Fruit fly (Drosophila melanogaster) whole organism, embryonic: ENCODE results near the gene CG7806.

Source experiments
- Antp ChIP-seq: fragments of 200-800 bp; sonication (Bioruptor generic); optimal IDR thresholded peaks from 3 replicates; lab custom pipeline; 2016; ENCODE audit warnings: missing biosample characterization, missing genetic modification characterization
- Atf3 ChIP-seq: fragments of 200-800 bp; sonication (Bioruptor generic); optimal IDR thresholded peaks from 3 replicates; lab custom pipeline; 2016; ENCODE audit warnings: missing biosample characterization, missing genetic modification characterization
- Atf6 ChIP-seq: fragments of 200-800 bp; sonication (Bioruptor generic); IDR thresholded peaks from 2 replicates; pipeline ENCODE4 v1.3.6; 2022; ENCODE audit warnings: missing biosample characterization, missing genetic modification characterization
- B-H1 ChIP-seq: fragments of 200-800 bp; sonication (Bioruptor generic); IDR thresholded peaks from 3 replicates; pipeline ENCODE4 v1.3.6; 2022; ENCODE audit warnings: missing biosample characterization, missing genetic modification characterization
- B-H2 ChIP-seq: fragments of 200-800 bp; sonication (Bioruptor generic); optimal IDR thresholded peaks from 2 replicates; lab custom pipeline; 2018; ENCODE audit warnings: missing biosample characterization, mild to moderate bottlenecking, missing genetic modification characterization
- Blimp-1 ChIP-seq: fragments of 200-800 bp; sonication (Bioruptor generic); optimal IDR thresholded peaks from 3 replicates; lab custom pipeline; 2018; ENCODE audit warnings: missing biosample characterization, missing genetic modification characterization, mild to moderate bottlenecking, moderate library complexity, missing genetic modification reagents
- Bteb2 ChIP-seq: fragments of 200-800 bp; sonication (Bioruptor generic); optimal IDR thresholded peaks from 2 replicates; lab custom pipeline; 2016; ENCODE audit warnings: missing biosample characterization, missing genetic modification characterization
- CG12071 ChIP-seq: fragments of 200-800 bp; sonication (Bioruptor generic); optimal IDR thresholded peaks from 3 replicates; lab custom pipeline; 2018; ENCODE audit warnings: missing biosample characterization, mild to moderate bottlenecking, missing genetic modification characterization
- CG1233 ChIP-seq: fragments of 200-800 bp; sonication (Bioruptor generic); optimal IDR thresholded peaks from 4 replicates; lab custom pipeline; 2018; ENCODE audit warnings: missing biosample characterization, mild to moderate bottlenecking, missing genetic modification characterization
- CG14860 ChIP-seq: fragments of 200-800 bp; sonication (Bioruptor generic); IDR thresholded peaks from 3 replicates; pipeline ENCODE4 v1.3.6; 2022; ENCODE audit warnings: missing biosample characterization, missing genetic modification characterization; ENCODE audit not compliant: partially characterized antibody
- CG16813 ChIP-seq: fragments of 200-800 bp; sonication (Bioruptor generic); IDR thresholded peaks from 3 replicates; pipeline ENCODE4 v1.3.6; 2022; ENCODE audit warnings: missing biosample characterization, missing genetic modification characterization; ENCODE audit not compliant: partially characterized antibody
- CG16863 ChIP-seq: fragments of 200-800 bp; sonication (Bioruptor generic); optimal IDR thresholded peaks from 3 replicates; lab custom pipeline; 2016; ENCODE audit warnings: missing biosample characterization, missing genetic modification characterization
- CG2889 ChIP-seq: fragments of 200-800 bp; sonication (Bioruptor generic); IDR thresholded peaks from 3 replicates; pipeline ENCODE4 v1.3.6; 2022; ENCODE audit warnings: missing biosample characterization, missing genetic modification characterization
- CG30431 ChIP-seq: fragments of 200-800 bp; sonication (Bioruptor generic); optimal IDR thresholded peaks from 2 replicates; lab custom pipeline; 2017; ENCODE audit warnings: missing biosample characterization, missing genetic modification characterization
- CG4424 ChIP-seq: fragments of 200-800 bp; sonication (Bioruptor generic); optimal IDR thresholded peaks from 3 replicates; lab custom pipeline; 2016; ENCODE audit warnings: missing biosample characterization, missing genetic modification characterization
- CG5953 ChIP-seq: fragments of 200-800 bp; sonication (Bioruptor generic); IDR thresholded peaks from 2 replicates; pipeline ENCODE4 v1.3.6; 2022; ENCODE audit warnings: missing biosample characterization, missing genetic modification characterization
- CG6765 ChIP-seq: fragments of 200-800 bp; sonication (Bioruptor generic); optimal IDR thresholded peaks from 3 replicates; lab custom pipeline; 2017; ENCODE audit warnings: missing biosample characterization, mild to moderate bottlenecking, missing genetic modification characterization
- CG8944 ChIP-seq: fragments of 200-800 bp; sonication (Bioruptor generic); optimal IDR thresholded peaks from 3 replicates; lab custom pipeline; 2016; ENCODE audit warnings: missing biosample characterization, missing genetic modification characterization
- CG9876 ChIP-seq: fragments of 200-800 bp; sonication (Bioruptor generic); optimal IDR thresholded peaks from 2 replicates; lab custom pipeline; 2016; ENCODE audit warnings: missing biosample characterization, missing genetic modification characterization
- CG9932 ChIP-seq: fragments of 200-800 bp; sonication (Bioruptor generic); IDR thresholded peaks from 2 replicates; pipeline ENCODE4 v1.3.6; 2022; ENCODE audit warnings: missing biosample characterization, missing genetic modification characterization
- D19B ChIP-seq: fragments of 200-800 bp; sonication (Bioruptor generic); optimal IDR thresholded peaks from 2 replicates; lab custom pipeline; 2017; ENCODE audit warnings: missing biosample characterization, mild to moderate bottlenecking, missing genetic modification characterization
- Dip2 ChIP-seq: fragments of 200-800 bp; sonication (Bioruptor generic); IDR thresholded peaks from 2 replicates; pipeline ENCODE4 v1.3.6; 2022; ENCODE audit warnings: missing biosample characterization, missing genetic modification characterization
- Doc2 ChIP-seq: fragments of 200-800 bp; sonication (Bioruptor generic); IDR thresholded peaks from 2 replicates; pipeline ENCODE4 v1.3.6; 2022; ENCODE audit warnings: missing biosample characterization, missing genetic modification characterization
- Doc3 ChIP-seq: fragments of 200-800 bp; sonication (Bioruptor generic); IDR thresholded peaks from 3 replicates; pipeline ENCODE4 v1.3.6; 2022; ENCODE audit warnings: missing biosample characterization, missing genetic modification characterization; ENCODE audit not compliant: partially characterized antibody
- Drgx ChIP-seq: fragments of 200-800 bp; sonication (Bioruptor generic); IDR thresholded peaks from 2 replicates; pipeline ENCODE4 v1.3.6; 2022; ENCODE audit warnings: missing biosample characterization, missing genetic modification characterization
- HLH3B ChIP-seq: fragments of 200-800 bp; sonication (Bioruptor generic); IDR thresholded peaks from 2 replicates; pipeline ENCODE4 v1.3.6; 2022; ENCODE audit warnings: missing biosample characterization, missing genetic modification characterization
- HmgD ChIP-seq: fragments of 200-800 bp; sonication (Bioruptor generic); optimal IDR thresholded peaks from 3 replicates; lab custom pipeline; 2016; ENCODE audit warnings: missing biosample characterization, missing genetic modification characterization
- Jarid2 ChIP-seq: fragments of 200-800 bp; sonication (Bioruptor generic); optimal IDR thresholded peaks from 3 replicates; lab custom pipeline; 2017; ENCODE audit warnings: mild to moderate bottlenecking, missing biosample characterization, missing genetic modification reagents, missing genetic modification characterization
- MESR4 ChIP-seq: fragments of 200-800 bp; sonication (Bioruptor generic); optimal IDR thresholded peaks from 2 replicates; lab custom pipeline; 2018; ENCODE audit warnings: missing biosample characterization, mild to moderate bottlenecking, missing genetic modification characterization, moderate library complexity
- MTF-1 ChIP-seq: fragments of 200-800 bp; sonication (Bioruptor generic); optimal IDR thresholded peaks from 2 replicates; lab custom pipeline; 2018; ENCODE audit warnings: missing biosample characterization, mild to moderate bottlenecking, missing genetic modification characterization, borderline replicate concordance
- Myb ChIP-seq: fragments of 200-800 bp; sonication (Bioruptor generic); optimal IDR thresholded peaks from 2 replicates; lab custom pipeline; 2016; ENCODE audit warnings: missing biosample characterization, missing genetic modification characterization
- NC2α ChIP-seq: fragments of 200-800 bp; sonication (Bioruptor generic); optimal IDR thresholded peaks from 2 replicates; lab custom pipeline; 2016; ENCODE audit warnings: missing biosample characterization, missing genetic modification characterization
- Nf-YA ChIP-seq: fragments of 200-800 bp; sonication (Bioruptor generic); IDR thresholded peaks from 2 replicates; pipeline ENCODE4 v1.3.6; 2022; ENCODE audit warnings: missing biosample characterization, missing genetic modification characterization
- Ravus ChIP-seq: fragments of 200-800 bp; sonication (Bioruptor generic); IDR thresholded peaks from 2 replicates; pipeline ENCODE4 v1.3.6; 2022; ENCODE audit warnings: missing biosample characterization, missing genetic modification characterization
- Ssrp ChIP-seq: fragments of 200-800 bp; sonication (Bioruptor generic); optimal IDR thresholded peaks from 2 replicates; lab custom pipeline; 2018; ENCODE audit warnings: missing biosample characterization, mild to moderate bottlenecking, missing genetic modification characterization, moderate library complexity
- ara ChIP-seq: fragments of 200-800 bp; sonication (Bioruptor generic); IDR thresholded peaks from 2 replicates; pipeline ENCODE4 v1.3.6; 2022; ENCODE audit warnings: missing biosample characterization, missing genetic modification characterization
- az2 ChIP-seq: fragments of 200-800 bp; sonication (Bioruptor generic); optimal IDR thresholded peaks from 3 replicates; lab custom pipeline; 2016; ENCODE audit warnings: missing biosample characterization, missing genetic modification characterization
- chif ChIP-seq, 2 experiments: fragments of 200-800 bp; sonication (Bioruptor generic); optimal IDR thresholded peaks; 3 replicates each; lab custom pipeline; 2016; ENCODE audit warnings: missing biosample characterization in 2 of 2, missing genetic modification characterization in 2 of 2
- crp ChIP-seq, 2 experiments: fragments of 200-800 bp; sonication (Bioruptor generic); optimal IDR thresholded peaks; 2 replicates in 1 of 2; 3 replicates in 1 of 2; lab custom pipeline; 2017; ENCODE audit warnings: missing biosample characterization in 2 of 2, missing genetic modification characterization in 2 of 2, mild to moderate bottlenecking in 1 of 2, moderate library complexity in 1 of 2
- dan ChIP-seq: fragments of 200-800 bp; sonication (Bioruptor generic); IDR thresholded peaks from 2 replicates; pipeline ENCODE4 v1.3.6; 2022; ENCODE audit warnings: missing biosample characterization, missing genetic modification characterization
- eyg ChIP-seq: fragments of 200-800 bp; sonication (Bioruptor generic); optimal IDR thresholded peaks from 3 replicates; lab custom pipeline; 2016; ENCODE audit warnings: missing biosample characterization, missing genetic modification characterization
- grau ChIP-seq: fragments of 200-800 bp; optimal IDR thresholded peaks from 3 replicates; lab custom pipeline; 2019; ENCODE audit warnings: missing biosample characterization, mild to moderate bottlenecking, missing genetic modification characterization, moderate library complexity
- ham ChIP-seq: fragments of 200-800 bp; sonication (Bioruptor generic); IDR thresholded peaks from 2 replicates; pipeline ENCODE4 v1.3.6; 2022; ENCODE audit warnings: missing biosample characterization, missing genetic modification characterization
- hb ChIP-seq: fragments of 200-800 bp; sonication (Bioruptor generic); IDR thresholded peaks from 3 replicates; pipeline ENCODE4 v1.3.6; 2022; ENCODE audit warnings: missing biosample characterization, missing genetic modification characterization; ENCODE audit not compliant: partially characterized antibody
- klu ChIP-seq: fragments of 200-800 bp; sonication (Bioruptor generic); IDR thresholded peaks from 2 replicates; pipeline ENCODE4 v1.3.6; 2022; ENCODE audit warnings: missing biosample characterization, missing genetic modification characterization
- nmo ChIP-seq: fragments of 200-800 bp; sonication (Bioruptor generic); optimal IDR thresholded peaks from 2 replicates; lab custom pipeline; 2018; ENCODE audit warnings: missing biosample characterization, mild to moderate bottlenecking, missing genetic modification characterization, moderate library complexity
- otp ChIP-seq: fragments of 200-800 bp; sonication (Bioruptor generic); IDR thresholded peaks from 3 replicates; pipeline ENCODE4, ENCODE4 v1.3.6; 2022; ENCODE audit warnings: missing biosample characterization, missing genetic modification characterization
- ranshi ChIP-seq: fragments of 200-800 bp; sonication (Bioruptor generic); IDR thresholded peaks from 2 replicates; pipeline ENCODE4 v1.3.6; 2022; ENCODE audit warnings: missing biosample characterization, missing genetic modification characterization
- tgo ChIP-seq: fragments of 200-800 bp; sonication (Bioruptor generic); IDR thresholded peaks from 3 replicates; pipeline ENCODE4 v1.3.6; 2022; ENCODE audit warnings: missing biosample characterization, missing genetic modification characterization
- vvl ChIP-seq: fragments of 200-800 bp; sonication (Bioruptor generic); IDR thresholded peaks from 2 replicates; pipeline ENCODE4 v1.3.6; 2022; ENCODE audit warnings: missing biosample characterization, missing genetic modification characterization
- yki ChIP-seq: fragments of >200 bp; optimal IDR thresholded peaks from 3 replicates; lab custom pipeline; 2018
- zen2 ChIP-seq: fragments of 200-800 bp; sonication (Bioruptor generic); IDR thresholded peaks from 3 replicates; pipeline ENCODE4 v1.3.6; 2022; ENCODE audit warnings: missing biosample characterization, missing genetic modification characterization; ENCODE audit not compliant: partially characterized antibody

Gene CG7806

DNA sequence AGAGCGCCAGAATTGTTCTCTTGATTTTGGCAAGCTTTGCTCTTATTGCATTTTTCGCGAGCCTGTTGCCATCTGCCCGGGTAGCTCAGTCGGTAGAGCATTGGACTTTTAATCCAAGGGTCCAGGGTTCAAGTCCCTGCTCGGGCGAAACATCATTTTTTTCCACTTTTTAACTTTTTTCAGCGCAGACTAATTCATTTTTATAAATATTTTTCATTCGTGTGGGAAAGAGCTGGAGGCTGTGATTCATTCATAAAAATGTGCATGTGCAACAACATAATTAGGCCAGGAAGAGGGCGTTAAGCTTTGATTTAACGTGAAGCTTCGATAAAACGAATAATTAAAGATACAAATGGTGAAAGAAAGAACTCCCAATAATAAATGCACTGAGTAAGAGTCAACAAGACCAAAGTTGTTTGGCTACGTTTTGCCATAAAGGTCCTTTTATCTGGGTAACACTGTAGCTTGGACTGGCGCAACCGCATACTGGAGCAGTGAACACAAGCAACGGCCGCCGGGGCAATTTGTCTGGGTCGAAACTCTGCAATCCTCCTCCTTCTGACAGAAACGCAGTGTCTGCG lies 20.5 kb upstream of the CG7806 start (continued):
- TF ChIP-seq nmo (peak; percentile 15), yki (lab: Kevin White, UChicago) (no peak), Antp (GFP tag; lab: Kevin White, UChicago) (no peak), Ssrp (tag; lab: Kevin White, UChicago) (no peak), ranshi (GFP tag; lab: Robert Waterston, UW) (0 out of 2 replicates have a peak, but pooled peaks have one; percentile 28), Myb (GFP tag; lab: Kevin White, UChicago) (no peak), Nf-YA (GFP tag; lab: Robert Waterston, UW) (no peak), NC2α (GFP tag; lab: Kevin White, UChicago) (no peak), klu (GFP tag; lab: Robert Waterston, UW) (no peak), CG9876 (GFP tag; lab: Kevin White, UChicago) (no peak), Doc3 (GFP tag; lab: Robert Waterston, UW) (no peak), CG30431 (GFP tag; lab: Kevin White, UChicago) (peak; percentile 30), CG6765 (GFP tag; lab: Kevin White, UChicago) (no peak), Bteb2 (GFP tag; lab: Kevin White, UChicago) (no peak), az2 (GFP tag; lab: Kevin White, UChicago) (peak; percentile 1), MESR4 (no peak), CG14860 (GFP tag; lab: Robert Waterston, UW) (no peak), crp (GFP tag; optimal IDR thresholded peaks at IDR 0.05; lab: Kevin White, UChicago) (no peak), otp (GFP tag; lab: Robert Waterston, UW) (no peak), Atf6 (GFP tag; lab: Robert Waterston, UW) (no peak), B-H1 (no peak; the same call in 2 of the 3 replicates), CG8944 (no peak), Dip2 (GFP tag; lab: Robert Waterston, UW) (no peak), HLH3B (no peak), tgo (GFP tag; lab: Robert Waterston, UW) (no peak), Drgx (GFP tag; lab: Robert Waterston, UW) (peak; percentile 80), HmgD (GFP tag; lab: Kevin White, UChicago) (no peak), ham (GFP tag; lab: Robert Waterston, UW) (no peak), Ravus (GFP tag; lab: Robert Waterston, UW) (no peak), Jarid2 (GFP tag; lab: Kevin White, UChicago) (no peak), CG16813 (GFP tag; lab: Robert Waterston, UW) (0 out of 3 replicates have a peak, but pooled peaks have one; percentile 12), eyg (GFP tag; lab: Kevin White, UChicago) (no peak), CG1233 (no peak), Atf3 (no peak), D19B (GFP tag; lab: Kevin White, UChicago) (no peak), vvl (GFP tag; lab: Robert Waterston, UW) (peak; percentile 30; the same call in 1 of the 2 replicates), chif (GFP tag; optimal IDR thresholded peaks at IDR 0.05; lab: Kevin White, UChicago) (no peak), B-H2 (no peak), CG5953 (GFP tag; lab: Robert Waterston, UW) (no peak), Blimp-1 (peak; percentile 15), dan (GFP tag; lab: Robert Waterston, UW) (no peak), CG2889 (GFP tag; lab: Robert Waterston, UW) (no peak), Doc2 (GFP tag; lab: Robert Waterston, UW) (no peak), zen2 (GFP tag; lab: Robert Waterston, UW) (no peak), CG12071 (no peak), ara (GFP tag; lab: Robert Waterston, UW) (peak; percentile 23; the same call in 1 of the 2 replicates), CG9932 (GFP tag; lab: Robert Waterston, UW) (no peak), hb (no peak), MTF-1 (no peak), grau (peak; percentile 76), CG16863 (no peak), CG4424 (GFP tag; lab: Kevin White, UChicago) (peak; percentile 9)
